Worm (Caenorhabditis elegans) whole organism, young adult: ENCODE data around the gene asb-1.

ENCODE experiments used
- hrde-1 ChIP-seq: sonication (generic microtip); optimal IDR thresholded peaks from 2 replicates; lab custom pipeline; 2016; ENCODE audit warnings: missing genetic modification characterization, mild to moderate bottlenecking, missing compliant biosample characterization, moderate library complexity, missing genotype, missing genetic modification reagents, borderline replicate concordance
- sea-2 ChIP-seq: fragments of 200-800 bp; sonication (Bioruptor generic); IDR thresholded peaks from 2 replicates; pipeline ENCODE4 v1.3.6; 2022; ENCODE audit warnings: missing genetic modification characterization, missing compliant biosample characterization
- unc-62 ChIP-seq: fragments of 150-350 bp; optimal IDR thresholded peaks from 2 replicates; lab custom pipeline; 2014; ENCODE audit warnings: missing biosample characterization, missing genetic modification reagents, missing genetic modification characterization

- TF ChIP-seq sea-2 (GFP tag; lab: Robert Waterston, UW) (no peak), unc-62 (GFP tag; lab: Kevin White, UChicago) (no peak), hrde-1 (tag; lab: Kevin White, UChicago) (no peak)
These were observed 27.2 kb downstream of the asb-1 start, which contains the start of gene idhg-1 for ce11 chrIII:4568455-4568854.
